Fruit fly (Drosophila melanogaster) Kc167 (cell line): ENCODE data around the gene Phyhd1.

Experiments
- Sin3A ChIP-seq: fragments of >200 bp; optimal IDR thresholded peaks from 2 replicates; lab custom pipeline; 2018; ENCODE audit warnings: missing external identifiers
- h ChIP-seq: fragments of >200 bp; optimal IDR thresholded peaks from 3 replicates; lab custom pipeline; 2018; ENCODE audit warnings: missing external identifiers
- insv ChIP-seq: fragments of >200 bp; optimal IDR thresholded peaks from 3 replicates; lab custom pipeline; 2018; ENCODE audit warnings: missing external identifiers

- no peak for TF ChIP-seq insv
- no peak for TF ChIP-seq h (lab: Kevin White, UChicago)
- TF ChIP-seq Sin3A (lab: Kevin White, UChicago), result no peak
Measured at dm6 chr3R:10645508-10645907, 35.2 kb downstream of the Phyhd1 start.
